Fruit fly (Drosophila melanogaster) whole organism, pupa: ENCODE results near the gene CG7872.

Experiments
- CG12605 ChIP-seq: fragments of 200-800 bp; sonication (Bioruptor generic); IDR thresholded peaks from 2 replicates; pipeline ENCODE4 v1.3.6; 2022; ENCODE audit warnings: missing biosample characterization, missing genetic modification characterization
- CG32121 ChIP-seq: fragments of 200-800 bp; sonication (Bioruptor generic); IDR thresholded peaks from 2 replicates; pipeline ENCODE4 v1.3.6; 2022; ENCODE audit warnings: missing biosample characterization, missing genetic modification characterization
- Snoo ChIP-seq: fragments of 200-800 bp; sonication (Bioruptor generic); optimal IDR thresholded peaks from 3 replicates; lab custom pipeline; 2017; ENCODE audit warnings: missing biosample characterization, mild to moderate bottlenecking, missing genetic modification characterization, inconsistent platforms

DNA sequence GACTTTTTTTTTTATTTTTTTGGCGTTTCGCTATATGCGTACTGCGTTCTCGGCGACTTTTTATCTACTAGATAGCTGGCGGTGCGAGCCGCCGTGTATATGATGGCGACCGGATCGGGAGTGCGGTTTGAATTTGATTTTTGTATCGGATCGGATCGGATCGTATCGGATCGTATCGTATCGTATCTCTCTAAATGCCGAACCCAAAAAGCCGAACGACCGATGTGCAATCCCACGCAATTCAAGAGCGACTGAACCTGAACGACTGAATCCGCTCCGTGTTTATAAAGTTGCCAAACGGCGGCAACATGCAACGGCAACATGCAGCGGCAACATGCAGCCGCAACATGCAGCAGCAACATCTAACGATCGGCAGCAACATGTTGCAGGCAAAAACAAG lies 48.3 kb downstream of the CG7872 start:
- TF ChIP-seq CG12605 (GFP tag; lab: Robert Waterston, UW) (no peak), CG32121 (GFP tag; lab: Robert Waterston, UW) (peak; percentile 63; the same call in 1 of the 2 replicates), Snoo (no peak)
